Fruit fly (Drosophila melanogaster): ENCODE measurements around the gene CG16800.
A peak's percentile ranks its signal among the peaks of the same experiment; 100 is the strongest.

Gene CG16800

dm6 chr2L:12974045-12974539 is 7.7 kb downstream of the CG16800 start, which contains the start of gene Vha68-2 (continued):
- peak; percentile 64 for TF ChIP-seq MBD-R2 (GFP tag; IDR thresholded peaks at IDR 0.05)
- TF ChIP-seq Chrac-16 (GFP tag; optimal IDR thresholded peaks at IDR 0.05), result no peak
- TF ChIP-seq CG17385 (GFP tag; optimal IDR thresholded peaks at IDR 0.05), result peak; percentile 61
- no peak for TF ChIP-seq CG14441 (GFP tag; IDR thresholded peaks at IDR 0.05)
- TF ChIP-seq CG13775 (GFP tag; optimal IDR thresholded peaks at IDR 0.05), result peak; percentile 44
- TF ChIP-seq CG10462 (GFP tag; optimal IDR thresholded peaks at IDR 0.05), result no peak
- TF ChIP-seq tna (GFP tag; IDR thresholded peaks at IDR 0.05; ENCODE audit: partially characterized antibody), result peak; percentile 77
- TF ChIP-seq CG6272 (GFP tag; IDR thresholded peaks at IDR 0.05), result no peak
- TF ChIP-seq Xbp1 (GFP tag; optimal IDR thresholded peaks at IDR 0.05), result peak; percentile 52
- TF ChIP-seq CG32767 (GFP tag; IDR thresholded peaks at IDR 0.05), result no peak
- 0 out of 3 replicates have a peak, but pooled peaks have one; percentile 16 for TF ChIP-seq Doc3 (GFP tag; IDR thresholded peaks at IDR 0.05; ENCODE audit: partially characterized antibody)
- no peak for TF ChIP-seq CG42726 (GFP tag; IDR thresholded peaks at IDR 0.05; ENCODE audit: partially characterized antibody)
- peak; percentile 81 for TF ChIP-seq CrebB (tag; optimal IDR thresholded peaks at IDR 0.05)
- no peak; the same call in 2 of the 3 replicates for TF ChIP-seq gce (GFP tag; IDR thresholded peaks at IDR 0.05)
- peak; percentile 67 for TF ChIP-seq CG2120 (GFP tag; optimal IDR thresholded peaks at IDR 0.05)
- 0 out of 3 replicates have a peak, but pooled peaks have one; percentile 68 for TF ChIP-seq mld (GFP tag; IDR thresholded peaks at IDR 0.05; ENCODE audit: partially characterized antibody)
- TF ChIP-seq CG12219 (GFP tag; optimal IDR thresholded peaks at IDR 0.05), result peak; percentile 47
- peak; percentile 14 for TF ChIP-seq bigmax (GFP tag; optimal IDR thresholded peaks at IDR 0.05)
- peak; percentile 52 for TF ChIP-seq mirr (GFP tag; optimal IDR thresholded peaks at IDR 0.05)
- TF ChIP-seq Asciz (GFP tag; optimal IDR thresholded peaks at IDR 0.05), result peak; percentile 12
- no peak for TF ChIP-seq GATAe (GFP tag; conservative IDR thresholded peaks at IDR 0.05)
- no peak for TF ChIP-seq eyg (GFP tag; optimal IDR thresholded peaks at IDR 0.05)
- peak; percentile 84 for TF ChIP-seq Hmr (GFP tag; optimal IDR thresholded peaks at IDR 0.05)
- TF ChIP-seq CG34422 (GFP tag; IDR thresholded peaks at IDR 0.05), result peak; percentile 51; the same call in 1 of the 3 replicates
- TF ChIP-seq jigr1 (GFP tag; IDR thresholded peaks at IDR 0.05), result no peak
- TF ChIP-seq ro (GFP tag; IDR thresholded peaks at IDR 0.05), result peak; percentile 32; the same call in 1 of the 2 replicates
- TF ChIP-seq CG10654 (GFP tag; optimal IDR thresholded peaks at IDR 0.05), result no peak
- TF ChIP-seq CG18011 (GFP tag; optimal IDR thresholded peaks at IDR 0.05), result peak; percentile 56
- peak; percentile 23 for TF ChIP-seq crc (GFP tag; optimal IDR thresholded peaks at IDR 0.05)
- peak; percentile 54 for TF ChIP-seq CoRest (tag; optimal IDR thresholded peaks at IDR 0.05)
- TF ChIP-seq H15 (GFP tag; IDR thresholded peaks at IDR 0.05), result no peak
- peak; percentile 56 for TF ChIP-seq Dek (tag; optimal IDR thresholded peaks at IDR 0.05)
- TF ChIP-seq CG12104 (GFP tag; optimal IDR thresholded peaks at IDR 0.05), result no peak
- no peak for TF ChIP-seq CG14860 (GFP tag; IDR thresholded peaks at IDR 0.05; ENCODE audit: partially characterized antibody)
- no peak for TF ChIP-seq CG15011 (GFP tag; optimal IDR thresholded peaks at IDR 0.05)
- TF ChIP-seq sqz (GFP tag; optimal IDR thresholded peaks at IDR 0.05), result no peak
- peak; percentile 67 for TF ChIP-seq Lhr (GFP tag; optimal IDR thresholded peaks at IDR 0.05)
- peak; percentile 89 for TF ChIP-seq pzg (GFP tag; optimal IDR thresholded peaks at IDR 0.05)
- TF ChIP-seq Atf6 (GFP tag; IDR thresholded peaks at IDR 0.05), result no peak
- no peak for TF ChIP-seq CG10565 (GFP tag; optimal IDR thresholded peaks at IDR 0.05)
- peak; percentile 85 for TF ChIP-seq Rfx (GFP tag; IDR thresholded peaks at IDR 0.05)
- peak; percentile 57 for TF ChIP-seq BEAF-32 (GFP tag; optimal IDR thresholded peaks at IDR 0.05)
- TF ChIP-seq CG17912 (GFP tag; optimal IDR thresholded peaks at IDR 0.05), result peak; percentile 82
- no peak for TF ChIP-seq Rx (GFP tag; IDR thresholded peaks at IDR 0.05)
- peak; percentile 19 for TF ChIP-seq pfk (GFP tag; optimal IDR thresholded peaks at IDR 0.05)
- peak; percentile 71 for TF ChIP-seq CG7987 (GFP tag; optimal IDR thresholded peaks at IDR 0.05)
- TF ChIP-seq CG12769 (tag; optimal IDR thresholded peaks at IDR 0.05), result peak; percentile 57
- peak; percentile 40; the same call in 1 of the 2 replicates for TF ChIP-seq ranshi (GFP tag; IDR thresholded peaks at IDR 0.05)
- no peak for TF ChIP-seq Hr39 (optimal IDR thresholded peaks at IDR 0.05)
- TF ChIP-seq maf-S (GFP tag; optimal IDR thresholded peaks at IDR 0.05), result peak; percentile 46
